Worm (Caenorhabditis elegans) whole organism, young adult: ENCODE results near the gene ten-1.

Experiments used
- F22D6.2 ChIP-seq: sonication (generic microtip); optimal IDR thresholded peaks from 2 replicates; lab custom pipeline; 2016; ENCODE audit warnings: mild to moderate bottlenecking, missing genetic modification characterization, missing compliant biosample characterization
- F23B12.7 ChIP-seq: sonication (generic microtip); optimal IDR thresholded peaks from 2 replicates; lab custom pipeline; 2017; ENCODE audit warnings: missing genetic modification characterization, mild to moderate bottlenecking, missing compliant biosample characterization, antibody characterized with exemption, moderate library complexity; ENCODE audit not compliant: insufficient read depth
- F49E8.2 ChIP-seq: sonication (generic microtip); optimal IDR thresholded peaks from 3 replicates; lab custom pipeline; 2017; ENCODE audit warnings: missing genetic modification characterization, mild to moderate bottlenecking, missing compliant biosample characterization, antibody characterized with exemption, moderate library complexity; ENCODE audit not compliant: insufficient read depth
- F57C9.4 ChIP-seq: sonication (generic microtip); optimal IDR thresholded peaks from 2 replicates; lab custom pipeline; 2017; ENCODE audit warnings: mild to moderate bottlenecking, missing genetic modification characterization, missing compliant biosample characterization
- K11D2.4 ChIP-seq: fragments of 200-800 bp; sonication (Bioruptor generic); IDR thresholded peaks from 2 replicates; pipeline ENCODE4 v1.3.6; 2022; ENCODE audit warnings: missing genetic modification reagents, missing genetic modification characterization, missing compliant biosample characterization
- T07F8.4 ChIP-seq: sonication (generic microtip); optimal IDR thresholded peaks from 2 replicates; lab custom pipeline; 2016; ENCODE audit warnings: mild to moderate bottlenecking, missing genetic modification characterization, moderate library complexity, missing compliant biosample characterization
- Y67H2A.10 ChIP-seq: fragments of 200-800 bp; sonication (Bioruptor generic); conservative IDR thresholded peaks from 2 replicates; pipeline ENCODE4 v1.3.6; 2022; ENCODE audit warnings: missing genetic modification reagents, missing genetic modification characterization, missing compliant biosample characterization
- Y79H2A.3 ChIP-seq: fragments of 200-800 bp; sonication (Bioruptor generic); conservative IDR thresholded peaks from 2 replicates; pipeline ENCODE4 v1.3.6; 2022; ENCODE audit warnings: missing genetic modification reagents, missing genetic modification characterization, missing compliant biosample characterization
- Y95B8A.8 ChIP-seq: fragments of 200-800 bp; sonication (Bioruptor generic); IDR thresholded peaks from 2 replicates; pipeline ENCODE4 v1.3.6; 2022; ENCODE audit warnings: missing genetic modification reagents, missing genetic modification characterization, missing compliant biosample characterization
- atf-7 ChIP-seq: sonication (generic microtip); optimal IDR thresholded peaks from 2 replicates; lab custom pipeline; 2017; ENCODE audit warnings: mild to moderate bottlenecking, missing genetic modification characterization, missing compliant biosample characterization
- attf-3 ChIP-seq: fragments of 200-800 bp; sonication (Bioruptor generic); conservative IDR thresholded peaks from 2 replicates; pipeline ENCODE4 v1.3.6; 2022; ENCODE audit warnings: missing genetic modification reagents, missing genetic modification characterization, missing compliant biosample characterization
- ceh-40 ChIP-seq: fragments of 200-800 bp; sonication (Bioruptor generic); IDR thresholded peaks from 2 replicates; pipeline ENCODE4 v1.3.6; 2022; ENCODE audit warnings: missing genetic modification characterization, missing compliant biosample characterization
- dpl-1 ChIP-seq: fragments of 150-350 bp; optimal IDR thresholded peaks from 2 replicates; lab custom pipeline; 2014; ENCODE audit warnings: missing biosample characterization, missing genetic modification reagents, missing genetic modification characterization
- efl-1 ChIP-seq: fragments of 150-350 bp; optimal IDR thresholded peaks from 2 replicates; lab custom pipeline; 2014; ENCODE audit warnings: missing biosample characterization, missing genetic modification reagents, missing genetic modification characterization
- egl-44 ChIP-seq: fragments of 200-800 bp; sonication (Bioruptor generic); IDR thresholded peaks from 2 replicates; pipeline ENCODE4 v1.3.6; 2022; ENCODE audit warnings: missing genetic modification reagents, missing genetic modification characterization, missing compliant biosample characterization
- ekl-4 ChIP-seq: fragments of 200-800 bp; sonication (Bioruptor generic); IDR thresholded peaks from 2 replicates; pipeline ENCODE4 v1.3.6; 2022; ENCODE audit warnings: missing genetic modification reagents, missing genetic modification characterization, missing compliant biosample characterization
- hlh-26 ChIP-seq: fragments of 200-800 bp; sonication (Bioruptor generic); conservative IDR thresholded peaks from 2 replicates; pipeline ENCODE4 v1.3.6; 2022; ENCODE audit warnings: missing genetic modification reagents, missing genetic modification characterization, missing compliant biosample characterization
- let-526 ChIP-seq: fragments of 200-800 bp; sonication (Bioruptor generic); IDR thresholded peaks from 2 replicates; pipeline ENCODE4 v1.3.6; 2022; ENCODE audit warnings: missing genetic modification reagents, missing genetic modification characterization, missing compliant biosample characterization
- lin-54 ChIP-seq: fragments of 200-800 bp; sonication (Bioruptor generic); optimal IDR thresholded peaks from 2 replicates; lab custom pipeline; 2018; ENCODE audit warnings: mild to moderate bottlenecking, missing genetic modification characterization, missing compliant biosample characterization
- lsl-1 ChIP-seq: fragments of 200-800 bp; sonication (Bioruptor generic); optimal IDR thresholded peaks from 2 replicates; lab custom pipeline; 2018; ENCODE audit warnings: mild to moderate bottlenecking, missing genetic modification characterization, moderate library complexity, missing compliant biosample characterization
- lsy-27 ChIP-seq: sonication (generic microtip); optimal IDR thresholded peaks from 2 replicates; lab custom pipeline; 2017; ENCODE audit warnings: missing genetic modification characterization, mild to moderate bottlenecking, missing compliant biosample characterization, antibody characterized with exemption, missing genotype, borderline replicate concordance; ENCODE audit not compliant: insufficient read depth
- mcd-1 ChIP-seq: fragments of 200-800 bp; sonication (Bioruptor generic); IDR thresholded peaks from 2 replicates; pipeline ENCODE4 v1.3.6; 2022; ENCODE audit warnings: missing genetic modification reagents, missing genetic modification characterization, missing compliant biosample characterization
- mes-4 ChIP-seq: sonication (generic microtip); optimal IDR thresholded peaks from 2 replicates; lab custom pipeline; 2016; ENCODE audit warnings: missing genotype, missing genetic modification characterization, missing compliant biosample characterization
- mxl-1 ChIP-seq: sonication (generic microtip); optimal IDR thresholded peaks from 2 replicates; lab custom pipeline; 2016; ENCODE audit warnings: missing genetic modification characterization, missing compliant biosample characterization
- nfya-2 ChIP-seq: fragments of 200-800 bp; sonication (Bioruptor generic); IDR thresholded peaks from 2 replicates; pipeline ENCODE4 v1.3.6; 2022; ENCODE audit warnings: missing genetic modification reagents, missing genetic modification characterization, missing compliant biosample characterization
- nhr-80 ChIP-seq: sonication (generic microtip); optimal IDR thresholded peaks from 2 replicates; lab custom pipeline; 2016; ENCODE audit warnings: missing genetic modification characterization, missing compliant biosample characterization
- pbrm-1 ChIP-seq: fragments of 200-800 bp; sonication (Bioruptor generic); IDR thresholded peaks from 2 replicates; pipeline ENCODE4 v1.3.6; 2022; ENCODE audit warnings: missing genetic modification reagents, missing genetic modification characterization, missing compliant biosample characterization
- pha-4 ChIP-seq: fragments of 150-350 bp; sonication (generic microtip); optimal IDR thresholded peaks from 2 replicates; lab custom pipeline; 2014; ENCODE audit warnings: missing biosample characterization, missing genetic modification reagents, missing genetic modification characterization
- repo-1 ChIP-seq: sonication (generic microtip); optimal IDR thresholded peaks from 2 replicates; lab custom pipeline; 2017; ENCODE audit warnings: mild to moderate bottlenecking, missing genetic modification characterization, missing compliant biosample characterization
- sdz-38 ChIP-seq: sonication (generic microtip); optimal IDR thresholded peaks from 2 replicates; lab custom pipeline; 2016; ENCODE audit warnings: missing genotype, missing genetic modification characterization, missing compliant biosample characterization
- snpc-1.3 ChIP-seq: sonication (generic microtip); optimal IDR thresholded peaks from 2 replicates; lab custom pipeline; 2017; ENCODE audit warnings: missing genetic modification characterization, mild to moderate bottlenecking, missing compliant biosample characterization, antibody characterized with exemption, moderate library complexity, missing genotype, missing genetic modification reagents; ENCODE audit not compliant: insufficient read depth
- sptf-2 ChIP-seq: fragments of 200-800 bp; sonication (Bioruptor generic); optimal IDR thresholded peaks from 2 replicates; lab custom pipeline; 2018; ENCODE audit warnings: mild to moderate bottlenecking, missing genetic modification characterization, missing compliant biosample characterization
- unc-130 ChIP-seq: sonication (generic microtip); optimal IDR thresholded peaks from 2 replicates; lab custom pipeline; 2016; ENCODE audit warnings: missing genetic modification reagents, missing genetic modification characterization, missing compliant biosample characterization
- unc-62 ChIP-seq: fragments of 150-350 bp; optimal IDR thresholded peaks from 2 replicates; lab custom pipeline; 2014; ENCODE audit warnings: missing biosample characterization, missing genetic modification reagents, missing genetic modification characterization
- xnd-1 ChIP-seq: sonication (generic microtip); optimal IDR thresholded peaks from 2 replicates; lab custom pipeline; 2016; ENCODE audit warnings: missing genotype, missing genetic modification reagents, missing genetic modification characterization, missing compliant biosample characterization
- zim-3 ChIP-seq: sonication (generic microtip); optimal IDR thresholded peaks from 2 replicates; lab custom pipeline; 2017; ENCODE audit warnings: mild to moderate bottlenecking, missing genetic modification characterization, moderate library complexity, missing compliant biosample characterization
- ztf-25 ChIP-seq: fragments of 200-800 bp; sonication (Bioruptor generic); IDR thresholded peaks from 2 replicates; pipeline ENCODE4 v1.3.6; 2022; ENCODE audit warnings: missing genetic modification reagents, missing genetic modification characterization, missing compliant biosample characterization
- ztf-3 ChIP-seq: fragments of 200-800 bp; sonication (Bioruptor generic); optimal IDR thresholded peaks from 2 replicates; lab custom pipeline; 2018; ENCODE audit warnings: mild to moderate bottlenecking, missing genetic modification characterization, missing compliant biosample characterization

The ten-1 gene

DNA sequence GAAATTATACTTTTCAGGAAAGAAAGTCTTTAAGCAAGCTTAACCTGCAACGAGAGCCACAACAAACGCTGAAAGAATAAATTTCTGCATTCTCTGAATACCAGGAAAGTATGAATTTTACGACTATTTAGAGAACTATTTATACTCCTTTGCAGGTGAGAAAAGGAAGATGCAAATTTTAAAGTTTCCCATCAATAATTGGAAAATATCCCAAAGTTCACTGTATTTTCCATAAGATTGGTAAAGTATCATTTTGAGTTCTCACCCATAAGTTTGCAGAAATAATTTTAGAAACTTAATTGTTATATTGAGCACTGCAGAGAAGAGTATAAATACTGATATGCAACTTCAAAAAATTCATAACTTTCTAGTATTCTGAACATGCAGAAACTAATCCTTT lies 38.7 kb downstream of the ten-1 start, which contains the start of gene clec-158:
TSS of gene clec-158 (minus strand) at position 101 of the 400 bp plus-strand sequence.
- TF ChIP-seq lsy-27 (no peak), xnd-1 (tag; lab: Kevin White, UChicago) (no peak), ceh-40 (GFP tag; lab: Robert Waterston, UW) (no peak), let-526 (GFP tag; lab: Robert Waterston, UW) (no peak), atf-7 (tag; lab: Kevin White, UChicago) (no peak), F23B12.7 (tag; lab: Kevin White, UChicago) (no peak), F57C9.4 (tag; lab: Kevin White, UChicago) (no peak), Y95B8A.8 (GFP tag; lab: Robert Waterston, UW) (no peak), pha-4 (tag; lab: Kevin White, UChicago) (no peak), mxl-1 (tag; lab: Kevin White, UChicago) (no peak), nfya-2 (no peak), hlh-26 (GFP tag; lab: Robert Waterston, UW) (no peak), ekl-4 (no peak), dpl-1 (no peak), ztf-3 (GFP tag; lab: Kevin White, UChicago) (no peak)

DNA sequence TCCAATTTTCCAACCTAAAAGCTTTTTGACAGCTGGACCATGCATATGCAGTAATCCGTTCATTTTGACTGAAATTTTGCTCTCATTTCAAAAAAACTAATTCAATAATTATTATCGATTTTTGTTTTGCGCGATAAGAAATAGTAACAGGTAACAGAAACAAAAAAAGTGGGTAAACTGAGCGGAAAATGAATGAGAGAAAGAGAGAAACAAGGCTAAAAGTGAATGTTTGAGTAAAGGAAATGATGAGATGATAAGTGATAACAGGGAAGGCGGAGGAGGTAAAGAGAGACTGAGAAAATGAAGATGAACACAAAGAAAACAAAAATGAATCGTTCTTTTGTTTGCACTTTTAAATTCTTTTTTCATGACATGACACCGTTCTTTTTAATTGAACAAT lies 43.2 kb downstream of the ten-1 start, which contains the start of gene sma-3:
TSS of gene sma-3 (minus strand) at position 68 of the 400 bp plus-strand sequence.
- TF ChIP-seq mxl-1 (tag; lab: Kevin White, UChicago) (no peak), nhr-80 (peak; percentile 72)

DNA sequence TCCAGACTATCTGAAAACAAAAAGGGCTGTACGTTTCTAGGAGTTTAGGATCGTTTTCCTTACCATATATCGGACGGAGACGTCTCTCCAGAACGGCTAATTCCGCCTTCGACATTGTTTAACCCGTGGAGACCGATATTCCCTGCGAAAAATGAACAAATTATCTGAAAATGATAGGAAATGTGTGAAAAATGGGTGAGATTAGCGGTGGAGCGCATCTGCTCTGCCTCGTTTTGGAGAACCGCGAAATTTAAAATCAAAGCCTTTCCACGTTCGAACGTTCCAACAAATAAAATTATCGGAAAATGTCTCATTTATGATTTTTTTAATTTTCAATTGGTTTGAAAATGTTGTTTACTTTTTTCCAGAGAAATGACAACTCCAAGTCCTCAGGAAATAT lies 48.5 kb downstream of the ten-1 start, which contains the start of the genes cra-1 and kbp-1:
TSS of gene cra-1 (minus strand) at position 193 of the 400 bp plus-strand sequence.
TSS of gene kbp-1 (plus strand) at position 366 of the 400 bp plus-strand sequence.
- TF ChIP-seq T07F8.4 (tag; lab: Kevin White, UChicago), result no peak
- peak; percentile 12 for TF ChIP-seq lsl-1 (GFP tag; lab: Kevin White, UChicago)
- peak; percentile 47 for TF ChIP-seq dpl-1
- TF ChIP-seq repo-1 (tag; lab: Kevin White, UChicago), result no peak
- no peak for TF ChIP-seq Y67H2A.10 (GFP tag; lab: Robert Waterston, UW)
- peak; percentile 37 for TF ChIP-seq F23B12.7 (tag; lab: Kevin White, UChicago)
- TF ChIP-seq unc-130 (GFP tag; lab: Kevin White, UChicago), result no peak
- TF ChIP-seq mcd-1, result peak; percentile 82
- TF ChIP-seq lin-54 (GFP tag; lab: Kevin White, UChicago), result peak; percentile 49
- TF ChIP-seq F49E8.2, result no peak
- peak; percentile 74 for TF ChIP-seq efl-1
- TF ChIP-seq, all 124 proteins: peak for 6

DNA sequence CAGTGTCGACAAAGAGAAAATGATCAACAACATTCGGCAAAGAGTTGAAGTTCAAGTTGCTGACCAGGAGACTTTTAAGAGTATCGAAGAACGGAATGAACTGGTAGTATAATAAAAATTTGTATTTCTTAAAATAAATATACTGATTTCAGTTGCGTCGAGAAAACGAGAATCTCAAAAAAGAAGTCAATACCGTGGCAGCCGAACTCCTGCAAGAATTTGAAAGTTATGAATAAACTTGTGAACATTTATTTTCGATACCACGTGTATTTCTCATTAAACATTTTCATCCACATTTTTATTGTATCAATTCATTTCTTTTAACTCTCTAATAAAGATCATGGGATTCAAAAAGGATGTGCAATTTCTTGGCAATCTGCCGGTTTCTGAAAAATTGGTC lies 49.3 kb downstream of the ten-1 start, which contains the start of gene K04C2.8:
TSS of gene K04C2.8 (plus strand) at position 301 of the 400 bp plus-strand sequence.
- TF ChIP-seq attf-3 (no peak), K11D2.4 (GFP tag; lab: Robert Waterston, UW) (no peak), ztf-25 (GFP tag; lab: Robert Waterston, UW) (no peak), zim-3 (tag; lab: Kevin White, UChicago) (no peak), egl-44 (no peak), pbrm-1 (GFP tag; lab: Robert Waterston, UW) (no peak), sdz-38 (tag; lab: Kevin White, UChicago) (no peak), lsy-27 (no peak), F49E8.2 (no peak), sptf-2 (no peak), unc-62 (GFP tag; lab: Kevin White, UChicago) (no peak), Y79H2A.3 (no peak), F22D6.2 (no peak), lin-54 (GFP tag; lab: Kevin White, UChicago) (no peak), snpc-1.3 (tag; lab: Kevin White, UChicago) (no peak), mes-4 (tag; lab: Kevin White, UChicago) (no peak), mxl-1 (tag; lab: Kevin White, UChicago) (no peak)
